Fruit fly (Drosophila melanogaster) whole organism, embryonic: ENCODE results near the gene CG7551.
A peak's percentile ranks its signal among the peaks of the same experiment; 100 is the strongest.

Source experiments
- Bgb ChIP-seq: fragments of 200-800 bp; sonication (Bioruptor generic); IDR thresholded peaks from 2 replicates; pipeline ENCODE4 v1.3.6; 2022; ENCODE audit warnings: missing biosample characterization, missing genetic modification characterization; ENCODE audit not compliant: partially characterized antibody
- CG10654 ChIP-seq: fragments of 200-800 bp; sonication (Bioruptor generic); optimal IDR thresholded peaks from 2 replicates; lab custom pipeline; 2016; ENCODE audit warnings: missing biosample characterization, missing genetic modification characterization
- CG11504 ChIP-seq: fragments of 200-800 bp; sonication (Bioruptor generic); optimal IDR thresholded peaks from 3 replicates; lab custom pipeline; 2019; ENCODE audit warnings: missing biosample characterization, mild to moderate bottlenecking, missing genetic modification characterization, moderate library complexity
- CG11560 ChIP-seq: fragments of 200-800 bp; sonication (Bioruptor generic); IDR thresholded peaks from 3 replicates; pipeline ENCODE4 v1.3.6; 2022; ENCODE audit warnings: missing biosample characterization, missing genetic modification characterization
- CG13123 ChIP-seq: fragments of 200-800 bp; sonication (Bioruptor generic); optimal IDR thresholded peaks from 2 replicates; lab custom pipeline; 2016; ENCODE audit warnings: missing biosample characterization, missing genetic modification characterization
- CG14860 ChIP-seq: fragments of 200-800 bp; sonication (Bioruptor generic); IDR thresholded peaks from 3 replicates; pipeline ENCODE4 v1.3.6; 2022; ENCODE audit warnings: missing biosample characterization, missing genetic modification characterization; ENCODE audit not compliant: partially characterized antibody
- CG1647 ChIP-seq: fragments of 200-800 bp; sonication (Bioruptor generic); optimal IDR thresholded peaks from 3 replicates; lab custom pipeline; 2016; ENCODE audit warnings: missing biosample characterization, missing genetic modification characterization
- CG31365 ChIP-seq: fragments of 200-800 bp; sonication (Bioruptor generic); optimal IDR thresholded peaks from 2 replicates; lab custom pipeline; 2018; ENCODE audit warnings: missing biosample characterization, mild to moderate bottlenecking, missing genetic modification characterization
- CG3163 ChIP-seq: fragments of 200-800 bp; sonication (Bioruptor generic); optimal IDR thresholded peaks from 3 replicates; lab custom pipeline; 2016; ENCODE audit warnings: missing biosample characterization, missing genetic modification characterization
- CG3726 ChIP-seq: fragments of 200-800 bp; sonication (Bioruptor generic); IDR thresholded peaks from 3 replicates; pipeline ENCODE4, ENCODE4 v1.3.6; 2022; ENCODE audit warnings: missing biosample characterization, missing genetic modification characterization
- CG3838 ChIP-seq: fragments of 200-800 bp; sonication (Bioruptor generic); optimal IDR thresholded peaks from 3 replicates; lab custom pipeline; 2016; ENCODE audit warnings: missing biosample characterization, missing genetic modification characterization
- CG43689 ChIP-seq: fragments of 200-800 bp; sonication (Bioruptor generic); IDR thresholded peaks from 2 replicates; pipeline ENCODE4 v1.3.6; 2022; ENCODE audit warnings: missing biosample characterization, missing genetic modification characterization
- CG6175 ChIP-seq: fragments of 200-800 bp; sonication (Bioruptor generic); IDR thresholded peaks from 3 replicates; pipeline ENCODE4 v1.3.6; 2022; ENCODE audit warnings: missing biosample characterization, missing genetic modification characterization
- CG7372 ChIP-seq: fragments of 200-800 bp; sonication (Bioruptor generic); IDR thresholded peaks from 2 replicates; pipeline ENCODE4 v1.3.6; 2022; ENCODE audit warnings: missing biosample characterization, missing genetic modification characterization
- CG7839 ChIP-seq: fragments of 200-800 bp; sonication (Bioruptor generic); optimal IDR thresholded peaks from 3 replicates; lab custom pipeline; 2018; ENCODE audit warnings: missing biosample characterization, mild to moderate bottlenecking, missing genetic modification characterization, moderate library complexity
- CG8924 ChIP-seq: fragments of 200-800 bp; optimal IDR thresholded peaks from 3 replicates; lab custom pipeline; 2019; ENCODE audit warnings: missing biosample characterization, mild to moderate bottlenecking, missing genetic modification characterization, moderate library complexity
- CG9609 ChIP-seq: fragments of 200-800 bp; sonication (Bioruptor generic); optimal IDR thresholded peaks from 3 replicates; lab custom pipeline; 2016; ENCODE audit warnings: missing biosample characterization, missing genetic modification characterization
- Drgx ChIP-seq: fragments of 200-800 bp; sonication (Bioruptor generic); IDR thresholded peaks from 2 replicates; pipeline ENCODE4 v1.3.6; 2022; ENCODE audit warnings: missing biosample characterization, missing genetic modification characterization
- ERR ChIP-seq: fragments of 200-800 bp; sonication (Bioruptor generic); optimal IDR thresholded peaks from 2 replicates; lab custom pipeline; 2016; ENCODE audit warnings: missing biosample characterization, missing genetic modification characterization
- Fer1 ChIP-seq: fragments of 200-800 bp; sonication (Bioruptor generic); optimal IDR thresholded peaks from 2 replicates; lab custom pipeline; 2017; ENCODE audit warnings: missing biosample characterization, mild to moderate bottlenecking, missing genetic modification characterization
- Fer2 ChIP-seq: fragments of 200-800 bp; sonication (Bioruptor generic); optimal IDR thresholded peaks from 2 replicates; lab custom pipeline; 2018; ENCODE audit warnings: missing biosample characterization, mild to moderate bottlenecking, missing genetic modification characterization, moderate library complexity
- Hey ChIP-seq: fragments of 200-800 bp; sonication (Bioruptor generic); optimal IDR thresholded peaks from 3 replicates; lab custom pipeline; 2018; ENCODE audit warnings: missing biosample characterization, mild to moderate bottlenecking, missing genetic modification characterization
- Hmr ChIP-seq: fragments of 200-800 bp; sonication (Bioruptor generic); optimal IDR thresholded peaks from 3 replicates; lab custom pipeline; 2017; ENCODE audit warnings: mild to moderate bottlenecking, missing biosample characterization, missing genetic modification reagents, missing genetic modification characterization
- Hr51 ChIP-seq, 2 experiments: fragments of 200-800 bp; sonication (Bioruptor generic); optimal IDR thresholded peaks; 2 replicates in 1 of 2; 3 replicates in 1 of 2; lab custom pipeline; 2016 to 2018; ENCODE audit warnings: missing biosample characterization in 2 of 2, missing genetic modification characterization in 2 of 2, mild to moderate bottlenecking in 1 of 2, moderate library complexity in 1 of 2
- Kr ChIP-seq: fragments of 200-800 bp; sonication (Bioruptor generic); optimal IDR thresholded peaks from 2 replicates; lab custom pipeline; 2017; ENCODE audit warnings: missing biosample characterization, mild to moderate bottlenecking, missing genetic modification characterization
- MTF-1 ChIP-seq: fragments of 200-800 bp; sonication (Bioruptor generic); optimal IDR thresholded peaks from 2 replicates; lab custom pipeline; 2018; ENCODE audit warnings: missing biosample characterization, mild to moderate bottlenecking, missing genetic modification characterization, borderline replicate concordance
- Meics ChIP-seq: fragments of 200-800 bp; sonication (Bioruptor generic); optimal IDR thresholded peaks from 2 replicates; lab custom pipeline; 2017; ENCODE audit warnings: missing biosample characterization, mild to moderate bottlenecking, missing genetic modification characterization
- NfI ChIP-seq: fragments of 200-800 bp; sonication (Bioruptor generic); optimal IDR thresholded peaks from 3 replicates; lab custom pipeline; 2018; ENCODE audit warnings: missing biosample characterization, mild to moderate bottlenecking, missing genetic modification characterization, moderate library complexity
- Six4 ChIP-seq: fragments of 200-800 bp; sonication (Bioruptor generic); optimal IDR thresholded peaks from 2 replicates; lab custom pipeline; 2016; ENCODE audit warnings: missing biosample characterization, missing genetic modification characterization
- al ChIP-seq: fragments of 200-800 bp; sonication (Bioruptor generic); IDR thresholded peaks from 2 replicates; pipeline ENCODE4 v1.3.6; 2022; ENCODE audit warnings: missing biosample characterization, missing genetic modification characterization
- bowl ChIP-seq: fragments of 200-800 bp; sonication (Bioruptor generic); IDR thresholded peaks from 2 replicates; pipeline ENCODE4 v1.3.6; 2022; ENCODE audit warnings: missing biosample characterization, missing genetic modification characterization
- bsh ChIP-seq, 2 experiments: fragments of 200-800 bp; sonication (Bioruptor generic); optimal IDR thresholded peaks; 2 replicates each; lab custom pipeline; 2017 to 2018; ENCODE audit warnings: mild to moderate bottlenecking in 2 of 2, missing biosample characterization in 2 of 2, missing genetic modification characterization in 2 of 2, moderate library complexity in 1 of 2
- crp ChIP-seq, 2 experiments: fragments of 200-800 bp; sonication (Bioruptor generic); optimal IDR thresholded peaks; 2 replicates in 1 of 2; 3 replicates in 1 of 2; lab custom pipeline; 2017; ENCODE audit warnings: missing biosample characterization in 2 of 2, missing genetic modification characterization in 2 of 2, mild to moderate bottlenecking in 1 of 2, moderate library complexity in 1 of 2
- cwo ChIP-seq: fragments of 200-800 bp; sonication (Bioruptor generic); optimal IDR thresholded peaks from 3 replicates; lab custom pipeline; 2017; ENCODE audit warnings: missing biosample characterization, missing genetic modification characterization, mild to moderate bottlenecking, moderate library complexity, missing genetic modification reagents
- dan ChIP-seq: fragments of 200-800 bp; sonication (Bioruptor generic); IDR thresholded peaks from 2 replicates; pipeline ENCODE4 v1.3.6; 2022; ENCODE audit warnings: missing biosample characterization, missing genetic modification characterization
- ems ChIP-seq: fragments of 200-800 bp; sonication (Bioruptor generic); optimal IDR thresholded peaks from 3 replicates; lab custom pipeline; 2016; ENCODE audit warnings: missing biosample characterization, missing genetic modification characterization
- fu2 ChIP-seq: fragments of 200-800 bp; sonication (Bioruptor generic); optimal IDR thresholded peaks from 2 replicates; lab custom pipeline; 2016; ENCODE audit warnings: missing biosample characterization, missing genetic modification characterization
- inv ChIP-seq: fragments of 200-800 bp; sonication (Bioruptor generic); IDR thresholded peaks from 2 replicates; pipeline ENCODE4 v1.3.6; 2022; ENCODE audit warnings: missing biosample characterization, missing genetic modification characterization; ENCODE audit not compliant: partially characterized antibody
- lov ChIP-seq, 2 experiments: fragments of 200-800 bp in 1 of 2; fragments of >200 bp in 1 of 2; sonication (Bioruptor generic) in 1 of 2; IDR thresholded peaks in 1 of 2; optimal IDR thresholded peaks in 1 of 2; 2 replicates in 1 of 2; 3 replicates in 1 of 2; pipeline versions ENCODE4 v1.3.6 to Lab custom; 2017 to 2022; ENCODE audit warnings: missing biosample characterization in 1 of 2, missing genetic modification characterization in 1 of 2
- mam ChIP-seq: fragments of 200-800 bp; sonication (Bioruptor generic); optimal IDR thresholded peaks from 3 replicates; lab custom pipeline; 2016; ENCODE audit warnings: missing biosample characterization, missing genetic modification characterization
- pho ChIP-seq: fragments of 200-800 bp; sonication (Bioruptor generic); optimal IDR thresholded peaks from 2 replicates; lab custom pipeline; 2016; ENCODE audit warnings: missing biosample characterization, missing genetic modification characterization
- psq ChIP-seq: fragments of 200-800 bp; sonication (Bioruptor generic); optimal IDR thresholded peaks from 2 replicates; lab custom pipeline; 2017; ENCODE audit warnings: missing biosample characterization, missing genetic modification characterization
- sd ChIP-seq: fragments of 200-800 bp; sonication (Bioruptor generic); optimal IDR thresholded peaks from 3 replicates; lab custom pipeline; 2018; ENCODE audit warnings: missing biosample characterization, mild to moderate bottlenecking, missing genetic modification characterization, moderate library complexity
- slou ChIP-seq: fragments of 200-800 bp; sonication (Bioruptor generic); optimal IDR thresholded peaks from 3 replicates; lab custom pipeline; 2016; ENCODE audit warnings: missing biosample characterization, missing genetic modification characterization
- sr ChIP-seq: fragments of 200-800 bp; sonication (Bioruptor generic); IDR thresholded peaks from 3 replicates; pipeline ENCODE4 v1.3.6; 2022; ENCODE audit warnings: missing biosample characterization, missing genetic modification characterization
- tap ChIP-seq: fragments of 200-800 bp; optimal IDR thresholded peaks from 3 replicates; lab custom pipeline; 2019; ENCODE audit warnings: missing biosample characterization, mild to moderate bottlenecking, missing genetic modification characterization, moderate library complexity

The CG7551 gene

dm6 chr3L:11417273-11418040 is 40.8 kb upstream of the CG7551 start (continued):
- no peak; the same call in 1 of the 2 replicates for TF ChIP-seq dan
- TF ChIP-seq ems (GFP tag; lab: Kevin White, UChicago), result peak; percentile 83
- TF ChIP-seq crp (GFP tag; optimal IDR thresholded peaks at IDR 0.05; lab: Kevin White, UChicago), result peak in 1 of 2 experiments; percentile 50
- peak; percentile 92 for TF ChIP-seq Fer1 (GFP tag; lab: Kevin White, UChicago)
- TF ChIP-seq Six4 (GFP tag; lab: Kevin White, UChicago), result peak; percentile 79
- no peak for TF ChIP-seq Kr (GFP tag; lab: Kevin White, UChicago)
- TF ChIP-seq Drgx (GFP tag; lab: Robert Waterston, UW), result peak; percentile 67; the same call in 1 of the 2 replicates
- TF ChIP-seq CG11504 (tag; lab: Kevin White, UChicago), result peak; percentile 91
- TF ChIP-seq CG3726, result peak; percentile 61; the same call in 2 of the 3 replicates
- TF ChIP-seq ERR (GFP tag; lab: Kevin White, UChicago), result peak; percentile 38
- TF ChIP-seq NfI (GFP tag; lab: Kevin White, UChicago), result peak; percentile 69
- no peak; the same call in 1 of the 2 replicates for TF ChIP-seq Bgb (GFP tag; lab: Robert Waterston, UW)
- TF ChIP-seq CG14860, result peak; percentile 72
- peak; percentile 95 for TF ChIP-seq tap (tag; lab: Kevin White, UChicago)
- TF ChIP-seq slou, result peak; percentile 48
- TF ChIP-seq CG9609 (GFP tag; lab: Kevin White, UChicago), result peak; percentile 34
- TF ChIP-seq lov (optimal IDR thresholded peaks at IDR 0.05; lab: Kevin White, UChicago), result no peak
- TF ChIP-seq lov (GFP tag; IDR thresholded peaks at IDR 0.05; lab: Robert Waterston, UW), result peak; percentile 88
- peak; percentile 44; the same call in 1 of the 2 replicates for TF ChIP-seq inv (GFP tag; lab: Robert Waterston, UW)
- TF ChIP-seq, all 482 proteins: peak for 398

- TF ChIP-seq CG11560 (peak; percentile 80), CG7372 (GFP tag; lab: Robert Waterston, UW) (peak; percentile 91), Hr51 (GFP tag; optimal IDR thresholded peaks at IDR 0.05; lab: Kevin White, UChicago) (peak; percentile 93 to 94), bsh (GFP tag; optimal IDR thresholded peaks at IDR 0.05; lab: Kevin White, UChicago) (peak in 1 of 2 experiments; percentile 97), mam (GFP tag; lab: Kevin White, UChicago) (peak; percentile 73), CG43689 (GFP tag; lab: Robert Waterston, UW) (peak; percentile 96), Hey (tag; lab: Kevin White, UChicago) (peak; percentile 56), al (GFP tag; lab: Robert Waterston, UW) (peak; percentile 87), Hmr (GFP tag; lab: Kevin White, UChicago) (peak; percentile 83), psq (GFP tag; lab: Kevin White, UChicago) (peak; percentile 88), CG13123 (GFP tag; lab: Kevin White, UChicago) (peak; percentile 62), sd (tag; lab: Kevin White, UChicago) (peak; percentile 71), CG31365 (peak; percentile 67), CG3838 (GFP tag; lab: Kevin White, UChicago) (peak; percentile 85), Fer2 (tag; lab: Kevin White, UChicago) (peak; percentile 79), pho (GFP tag; lab: Kevin White, UChicago) (peak; percentile 74), CG10654 (GFP tag; lab: Kevin White, UChicago) (peak; percentile 91), sr (GFP tag; lab: Robert Waterston, UW) (no peak; the same call in 2 of the 3 replicates), CG6175 (GFP tag; lab: Robert Waterston, UW) (peak; percentile 65; the same call in 2 of the 3 replicates), Meics (GFP tag; lab: Kevin White, UChicago) (peak; percentile 89), MTF-1 (GFP tag; lab: Kevin White, UChicago) (peak; percentile 84), CG8924 (peak; percentile 97), CG3163 (GFP tag; lab: Kevin White, UChicago) (peak; percentile 82), CG1647 (peak; percentile 78), cwo (peak; percentile 84), bowl (GFP tag; lab: Robert Waterston, UW) (peak; percentile 96), fu2 (GFP tag; lab: Kevin White, UChicago) (peak; percentile 86), CG7839 (tag; lab: Kevin White, UChicago) (peak; percentile 97)
These were observed 40.1 kb upstream of the CG7551 start for dm6 chr3L:11418041-11418674.
